Worm (Caenorhabditis elegans) whole organism, midembryonic: ENCODE measurements around the gene sre-29.

Source experiments
- med-1 ChIP-seq: sonication (generic microtip); optimal IDR thresholded peaks from 2 replicates; lab custom pipeline; 2017; ENCODE audit warnings: missing genetic modification characterization, mild to moderate bottlenecking, missing compliant biosample characterization, antibody characterized with exemption, missing genetic modification reagents; ENCODE audit not compliant: insufficient read depth
- ztf-29 ChIP-seq: fragments of 200-800 bp; sonication (Bioruptor generic); IDR thresholded peaks from 2 replicates; pipeline ENCODE4 v1.3.6; 2022; ENCODE audit warnings: missing genetic modification reagents, missing genetic modification characterization, missing compliant biosample characterization

DNA sequence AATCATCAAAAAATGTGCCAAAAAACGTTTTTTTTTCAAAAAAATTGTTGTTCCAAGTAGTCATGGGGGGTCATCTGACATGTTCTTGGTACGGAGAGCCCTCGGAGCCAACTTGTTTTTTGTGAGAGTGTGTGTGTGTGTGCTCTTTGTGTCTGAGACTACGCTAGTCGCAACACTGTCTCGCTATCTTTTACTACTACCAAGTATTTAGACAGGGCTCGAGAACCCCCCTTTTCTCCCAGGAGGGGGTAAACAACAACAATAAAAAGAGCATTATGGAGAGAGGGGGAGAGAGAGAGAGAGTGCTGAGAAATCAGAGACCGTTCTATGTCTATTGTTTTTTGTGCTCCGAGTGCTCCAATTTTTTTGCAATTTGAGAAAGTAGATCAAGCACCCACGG lies 22.9 kb downstream of the sre-29 start:
- TF ChIP-seq med-1 (GFP tag; lab: Kevin White, UChicago) = no peak
- TF ChIP-seq ztf-29 (GFP tag; lab: Robert Waterston, UW) = no peak
